Worm (Caenorhabditis elegans) whole organism, young adult: ENCODE results near the gene mtre-1.

Experiments used
- B0336.3 ChIP-seq: fragments of 200-800 bp; sonication (Bioruptor generic); IDR thresholded peaks from 2 replicates; pipeline ENCODE4 v1.3.6; 2022; ENCODE audit warnings: missing genetic modification characterization, missing compliant biosample characterization
- D2030.7 ChIP-seq: fragments of 200-800 bp; sonication (Bioruptor generic); IDR thresholded peaks from 2 replicates; pipeline ENCODE4 v1.3.6; 2022; ENCODE audit warnings: missing genetic modification reagents, missing genetic modification characterization, missing compliant biosample characterization
- F10E7.11 ChIP-seq: sonication (generic microtip); optimal IDR thresholded peaks from 2 replicates; lab custom pipeline; 2017; ENCODE audit warnings: mild to moderate bottlenecking, missing genetic modification characterization, moderate library complexity, missing compliant biosample characterization
- F33H1.4 ChIP-seq: fragments of 200-800 bp; sonication (Bioruptor generic); IDR thresholded peaks from 2 replicates; pipeline ENCODE4 v1.3.6; 2022; ENCODE audit warnings: missing genetic modification reagents, missing genetic modification characterization, missing compliant biosample characterization
- F39B2.1 ChIP-seq: fragments of 200-800 bp; sonication (Bioruptor generic); IDR thresholded peaks from 2 replicates; pipeline ENCODE4 v1.3.6; 2022; ENCODE audit warnings: missing genetic modification reagents, missing genetic modification characterization, missing compliant biosample characterization
- F49E8.2 ChIP-seq: sonication (generic microtip); optimal IDR thresholded peaks from 3 replicates; lab custom pipeline; 2017; ENCODE audit warnings: missing genetic modification characterization, mild to moderate bottlenecking, missing compliant biosample characterization, antibody characterized with exemption, moderate library complexity; ENCODE audit not compliant: insufficient read depth
- F57C9.4 ChIP-seq: sonication (generic microtip); optimal IDR thresholded peaks from 2 replicates; lab custom pipeline; 2017; ENCODE audit warnings: mild to moderate bottlenecking, missing genetic modification characterization, missing compliant biosample characterization
- T07F8.4 ChIP-seq: sonication (generic microtip); optimal IDR thresholded peaks from 2 replicates; lab custom pipeline; 2016; ENCODE audit warnings: mild to moderate bottlenecking, missing genetic modification characterization, moderate library complexity, missing compliant biosample characterization
- Y53F4B.3 ChIP-seq: fragments of 200-800 bp; sonication (Bioruptor generic); IDR thresholded peaks from 2 replicates; pipeline ENCODE4 v1.3.6; 2022; ENCODE audit warnings: missing genetic modification reagents, missing genetic modification characterization, missing compliant biosample characterization
- Y67H2A.10 ChIP-seq: fragments of 200-800 bp; sonication (Bioruptor generic); conservative IDR thresholded peaks from 2 replicates; pipeline ENCODE4 v1.3.6; 2022; ENCODE audit warnings: missing genetic modification reagents, missing genetic modification characterization, missing compliant biosample characterization
- Y95B8A.8 ChIP-seq: fragments of 200-800 bp; sonication (Bioruptor generic); IDR thresholded peaks from 2 replicates; pipeline ENCODE4 v1.3.6; 2022; ENCODE audit warnings: missing genetic modification reagents, missing genetic modification characterization, missing compliant biosample characterization
- aptf-2 ChIP-seq: fragments of 200-800 bp; sonication (Bioruptor generic); conservative IDR thresholded peaks from 2 replicates; pipeline ENCODE4 v1.3.6; 2022; ENCODE audit warnings: missing genetic modification reagents, missing genetic modification characterization, missing compliant biosample characterization
- atf-7 ChIP-seq: sonication (generic microtip); optimal IDR thresholded peaks from 2 replicates; lab custom pipeline; 2017; ENCODE audit warnings: mild to moderate bottlenecking, missing genetic modification characterization, missing compliant biosample characterization
- cebp-1 ChIP-seq, 2 experiments: fragments of 200-800 bp in 1 of 2; sonication (Bioruptor generic) in 1 of 2; sonication (generic microtip) in 1 of 2; IDR thresholded peaks in 1 of 2; optimal IDR thresholded peaks in 1 of 2; 2 replicates each; pipeline versions ENCODE4 v1.3.6 to Lab custom; 2017 to 2022; ENCODE audit warnings: missing compliant biosample characterization in 2 of 2, missing genetic modification characterization in 2 of 2, mild to moderate bottlenecking in 1 of 2, missing genetic modification reagents in 1 of 2, moderate library complexity in 1 of 2
- ceh-100 ChIP-seq: fragments of 200-800 bp; sonication (Bioruptor generic); IDR thresholded peaks from 2 replicates; pipeline ENCODE4 v1.3.6; 2022; ENCODE audit warnings: missing genetic modification reagents, missing genetic modification characterization, missing compliant biosample characterization
- ceh-27 ChIP-seq: fragments of 200-800 bp; sonication (Bioruptor generic); optimal IDR thresholded peaks from 2 replicates; lab custom pipeline; 2018; ENCODE audit warnings: mild to moderate bottlenecking, missing genetic modification characterization, moderate library complexity, missing compliant biosample characterization
- ceh-40 ChIP-seq: fragments of 200-800 bp; sonication (Bioruptor generic); IDR thresholded peaks from 2 replicates; pipeline ENCODE4 v1.3.6; 2022; ENCODE audit warnings: missing genetic modification characterization, missing compliant biosample characterization
- dpff-1 ChIP-seq: sonication (generic microtip); optimal IDR thresholded peaks from 2 replicates; lab custom pipeline; 2017; ENCODE audit warnings: mild to moderate bottlenecking, missing genetic modification characterization, missing compliant biosample characterization
- egl-44 ChIP-seq: fragments of 200-800 bp; sonication (Bioruptor generic); IDR thresholded peaks from 2 replicates; pipeline ENCODE4 v1.3.6; 2022; ENCODE audit warnings: missing genetic modification reagents, missing genetic modification characterization, missing compliant biosample characterization
- ekl-4 ChIP-seq: fragments of 200-800 bp; sonication (Bioruptor generic); IDR thresholded peaks from 2 replicates; pipeline ENCODE4 v1.3.6; 2022; ENCODE audit warnings: missing genetic modification reagents, missing genetic modification characterization, missing compliant biosample characterization
- hmg-1.2 ChIP-seq: fragments of 200-800 bp; sonication (Bioruptor generic); IDR thresholded peaks from 2 replicates; pipeline ENCODE4 v1.3.6; 2022; ENCODE audit warnings: missing genetic modification reagents, missing genetic modification characterization, missing compliant biosample characterization
- hrde-1 ChIP-seq: sonication (generic microtip); optimal IDR thresholded peaks from 2 replicates; lab custom pipeline; 2016; ENCODE audit warnings: missing genetic modification characterization, mild to moderate bottlenecking, missing compliant biosample characterization, moderate library complexity, missing genotype, missing genetic modification reagents, borderline replicate concordance
- hsf-1 ChIP-seq: fragments of 200-800 bp; sonication (Bioruptor generic); IDR thresholded peaks from 2 replicates; pipeline ENCODE4 v1.3.6; 2022; ENCODE audit warnings: missing genetic modification reagents, missing genetic modification characterization, missing compliant biosample characterization
- lag-1 ChIP-seq: fragments of 200-800 bp; sonication (Bioruptor generic); IDR thresholded peaks from 2 replicates; pipeline ENCODE4 v1.3.6; 2022; ENCODE audit warnings: missing genetic modification reagents, missing genetic modification characterization, missing compliant biosample characterization
- lin-26 ChIP-seq: fragments of 200-800 bp; sonication (Bioruptor generic); IDR thresholded peaks from 2 replicates; pipeline ENCODE4 v1.3.6; 2022; ENCODE audit warnings: missing genetic modification reagents, missing genetic modification characterization, missing compliant biosample characterization
- lin-40 ChIP-seq: sonication (generic microtip); optimal IDR thresholded peaks from 2 replicates; lab custom pipeline; 2016; ENCODE audit warnings: missing genetic modification characterization, mild to moderate bottlenecking, missing compliant biosample characterization, missing genotype, missing genetic modification reagents
- lin-54 ChIP-seq: fragments of 200-800 bp; sonication (Bioruptor generic); optimal IDR thresholded peaks from 2 replicates; lab custom pipeline; 2018; ENCODE audit warnings: mild to moderate bottlenecking, missing genetic modification characterization, missing compliant biosample characterization
- lir-1 ChIP-seq: fragments of 200-800 bp; sonication (Bioruptor generic); conservative IDR thresholded peaks from 2 replicates; pipeline ENCODE4 v1.3.6; 2022; ENCODE audit warnings: missing genetic modification reagents, missing genetic modification characterization, missing compliant biosample characterization
- lsl-1 ChIP-seq: fragments of 200-800 bp; sonication (Bioruptor generic); optimal IDR thresholded peaks from 2 replicates; lab custom pipeline; 2018; ENCODE audit warnings: mild to moderate bottlenecking, missing genetic modification characterization, moderate library complexity, missing compliant biosample characterization
- madf-10 ChIP-seq: sonication (generic microtip); optimal IDR thresholded peaks from 2 replicates; lab custom pipeline; 2016; ENCODE audit warnings: mild to moderate bottlenecking, missing genetic modification characterization, missing compliant biosample characterization
- madf-3 ChIP-seq: fragments of 200-800 bp; sonication (Bioruptor generic); IDR thresholded peaks from 2 replicates; pipeline ENCODE4 v1.3.6; 2022; ENCODE audit warnings: missing genetic modification reagents, missing genetic modification characterization, missing compliant biosample characterization
- madf-6 ChIP-seq: fragments of 200-800 bp; sonication (Bioruptor generic); IDR thresholded peaks from 2 replicates; pipeline ENCODE4 v1.3.6; 2022; ENCODE audit warnings: missing genetic modification reagents, missing genetic modification characterization, missing compliant biosample characterization
- mcd-1 ChIP-seq: fragments of 200-800 bp; sonication (Bioruptor generic); IDR thresholded peaks from 2 replicates; pipeline ENCODE4 v1.3.6; 2022; ENCODE audit warnings: missing genetic modification reagents, missing genetic modification characterization, missing compliant biosample characterization
- nhr-120 ChIP-seq: fragments of 200-800 bp; sonication (Bioruptor generic); IDR thresholded peaks from 2 replicates; pipeline ENCODE4 v1.3.6; 2022; ENCODE audit warnings: missing genetic modification characterization, missing compliant biosample characterization
- nhr-90 ChIP-seq: sonication (generic microtip); optimal IDR thresholded peaks from 2 replicates; lab custom pipeline; 2016; ENCODE audit warnings: missing genotype, mild to moderate bottlenecking, missing genetic modification characterization, missing compliant biosample characterization
- pbrm-1 ChIP-seq: fragments of 200-800 bp; sonication (Bioruptor generic); IDR thresholded peaks from 2 replicates; pipeline ENCODE4 v1.3.6; 2022; ENCODE audit warnings: missing genetic modification reagents, missing genetic modification characterization, missing compliant biosample characterization
- rcor-1 ChIP-seq: fragments of 200-800 bp; sonication (Bioruptor generic); IDR thresholded peaks from 2 replicates; pipeline ENCODE4 v1.3.6; 2022; ENCODE audit warnings: missing genetic modification reagents, missing genetic modification characterization, missing compliant biosample characterization
- repo-1 ChIP-seq: sonication (generic microtip); optimal IDR thresholded peaks from 2 replicates; lab custom pipeline; 2017; ENCODE audit warnings: mild to moderate bottlenecking, missing genetic modification characterization, missing compliant biosample characterization
- snpc-1.1 ChIP-seq: sonication (generic microtip); optimal IDR thresholded peaks from 2 replicates; lab custom pipeline; 2017; ENCODE audit warnings: missing genetic modification characterization, mild to moderate bottlenecking, missing compliant biosample characterization, antibody characterized with exemption, moderate library complexity, missing genotype, missing genetic modification reagents; ENCODE audit not compliant: insufficient read depth
- snpc-3.4 ChIP-seq: sonication (generic microtip); optimal IDR thresholded peaks from 2 replicates; lab custom pipeline; 2017; ENCODE audit warnings: missing genetic modification characterization, mild to moderate bottlenecking, missing compliant biosample characterization, antibody characterized with exemption, moderate library complexity, missing genotype, missing genetic modification reagents
- tbp1 ChIP-seq: fragments of 200-800 bp; sonication (Bioruptor generic); optimal IDR thresholded peaks from 2 replicates; lab custom pipeline; 2018; ENCODE audit warnings: mild to moderate bottlenecking, missing genetic modification characterization, missing compliant biosample characterization
- tlf-1 ChIP-seq: fragments of 200-800 bp; sonication (Bioruptor generic); optimal IDR thresholded peaks from 2 replicates; lab custom pipeline; 2018; ENCODE audit warnings: mild to moderate bottlenecking, missing genetic modification characterization, missing compliant biosample characterization
- unc-130 ChIP-seq: sonication (generic microtip); optimal IDR thresholded peaks from 2 replicates; lab custom pipeline; 2016; ENCODE audit warnings: missing genetic modification reagents, missing genetic modification characterization, missing compliant biosample characterization
- xnd-1 ChIP-seq: sonication (generic microtip); optimal IDR thresholded peaks from 2 replicates; lab custom pipeline; 2016; ENCODE audit warnings: missing genotype, missing genetic modification reagents, missing genetic modification characterization, missing compliant biosample characterization
- zfh-2 ChIP-seq: fragments of 200-800 bp; sonication (Bioruptor generic); conservative IDR thresholded peaks from 2 replicates; pipeline ENCODE4 v1.3.6; 2022; ENCODE audit warnings: missing genetic modification reagents, missing genetic modification characterization, missing compliant biosample characterization
- ztf-22 ChIP-seq: fragments of 200-800 bp; sonication (Bioruptor generic); optimal IDR thresholded peaks from 2 replicates; lab custom pipeline; 2018; ENCODE audit warnings: mild to moderate bottlenecking, missing genetic modification characterization, moderate library complexity, missing compliant biosample characterization
- ztf-26 ChIP-seq: sonication (generic microtip); optimal IDR thresholded peaks from 2 replicates; lab custom pipeline; 2017; ENCODE audit warnings: missing genetic modification characterization, missing compliant biosample characterization

mtre-1 gene

ce11 chrII:8015483-8015938, 34.9 kb downstream of the mtre-1 start (continued):
- TF ChIP-seq lir-1 (GFP tag; lab: Robert Waterston, UW) (peak; percentile 50; the same call in 1 of the 2 replicates), egl-44 (GFP tag; lab: Robert Waterston, UW) (0 out of 2 replicates have a peak, but pooled peaks have one; percentile 14), aptf-2 (GFP tag; lab: Robert Waterston, UW) (peak; percentile 76; the same call in 1 of the 2 replicates), lag-1 (GFP tag; lab: Robert Waterston, UW) (0 out of 2 replicates have a peak, but pooled peaks have one; percentile 15), F49E8.2 (tag; lab: Kevin White, UChicago) (peak; percentile 47), F57C9.4 (no peak), cebp-1 (GFP tag; IDR thresholded peaks at IDR 0.05; lab: Robert Waterston, UW) (no peak), cebp-1 (tag; optimal IDR thresholded peaks at IDR 0.05; lab: Kevin White, UChicago) (peak; percentile 63), ceh-40 (GFP tag; lab: Robert Waterston, UW) (no peak), lin-40 (tag; lab: Kevin White, UChicago) (peak; percentile 31), nhr-90 (tag; lab: Kevin White, UChicago) (peak; percentile 22), mcd-1 (GFP tag; lab: Robert Waterston, UW) (peak; percentile 89), pbrm-1 (GFP tag; lab: Robert Waterston, UW) (peak; percentile 51; the same call in 1 of the 2 replicates), repo-1 (tag; lab: Kevin White, UChicago) (peak; percentile 69), lin-54 (GFP tag; lab: Kevin White, UChicago) (peak; percentile 72), Y67H2A.10 (GFP tag; lab: Robert Waterston, UW) (peak; percentile 77; the same call in 1 of the 2 replicates), Y95B8A.8 (GFP tag; lab: Robert Waterston, UW) (peak; percentile 87), dpff-1 (tag; lab: Kevin White, UChicago) (peak; percentile 10), T07F8.4 (tag; lab: Kevin White, UChicago) (no peak), tlf-1 (GFP tag; lab: Kevin White, UChicago) (peak; percentile 87), atf-7 (tag; lab: Kevin White, UChicago) (no peak), ekl-4 (peak; percentile 22; the same call in 1 of the 2 replicates), hsf-1 (GFP tag; lab: Robert Waterston, UW) (peak; percentile 77), lsl-1 (GFP tag; lab: Kevin White, UChicago) (peak; percentile 90), ztf-26 (peak; percentile 77), unc-130 (GFP tag; lab: Kevin White, UChicago) (peak; percentile 74), zfh-2 (GFP tag; lab: Robert Waterston, UW) (no peak), xnd-1 (peak; percentile 90), Y53F4B.3 (GFP tag; lab: Robert Waterston, UW) (no peak), ceh-100 (GFP tag; lab: Robert Waterston, UW) (peak; percentile 39; the same call in 1 of the 2 replicates), lin-26 (GFP tag; lab: Robert Waterston, UW) (no peak), D2030.7 (GFP tag; lab: Robert Waterston, UW) (peak; percentile 92), rcor-1 (GFP tag; lab: Robert Waterston, UW) (peak; percentile 87), nhr-120 (no peak), hrde-1 (peak; percentile 39), snpc-3.4 (tag; lab: Kevin White, UChicago) (peak; percentile 92), F39B2.1 (GFP tag; lab: Robert Waterston, UW) (no peak), madf-3 (0 out of 2 replicates have a peak, but pooled peaks have one; percentile 73), hmg-1.2 (GFP tag; lab: Robert Waterston, UW) (peak; percentile 64), ceh-27 (GFP tag; lab: Kevin White, UChicago) (no peak), madf-6 (GFP tag; lab: Robert Waterston, UW) (peak; percentile 97), tbp1 (GFP tag; lab: Kevin White, UChicago) (peak; percentile 50), ztf-22 (no peak), snpc-1.1 (tag; lab: Kevin White, UChicago) (no peak), madf-10 (tag; lab: Kevin White, UChicago) (no peak), B0336.3 (peak; percentile 54), F33H1.4 (GFP tag; lab: Robert Waterston, UW) (peak; percentile 75), F10E7.11 (tag; lab: Kevin White, UChicago) (no peak)
